Fruit fly (Drosophila melanogaster) whole organism, embryonic: ENCODE data around the gene Vdup1.

Experiments used
- Adf1 ChIP-seq: fragments of 200-800 bp; sonication (Bioruptor generic); IDR thresholded peaks from 2 replicates; pipeline ENCODE4 v1.3.6; 2022; ENCODE audit warnings: missing biosample characterization, missing genetic modification characterization
- CG11695 ChIP-seq: fragments of 200-800 bp; sonication (Bioruptor generic); IDR thresholded peaks from 3 replicates; pipeline ENCODE4 v1.3.6; 2022; ENCODE audit warnings: missing biosample characterization, missing genetic modification characterization
- CG12744 ChIP-seq: fragments of 200-800 bp; sonication (Bioruptor generic); optimal IDR thresholded peaks from 2 replicates; lab custom pipeline; 2016; ENCODE audit warnings: missing biosample characterization, missing genetic modification characterization
- CG13894 ChIP-seq: fragments of 200-800 bp; sonication (Bioruptor generic); optimal IDR thresholded peaks from 3 replicates; lab custom pipeline; 2018; ENCODE audit warnings: missing biosample characterization, mild to moderate bottlenecking, missing genetic modification characterization, moderate library complexity
- CG14965 ChIP-seq: fragments of 200-800 bp; sonication (Bioruptor generic); optimal IDR thresholded peaks from 2 replicates; lab custom pipeline; 2016; ENCODE audit warnings: missing biosample characterization, missing genetic modification characterization, borderline replicate concordance
- CG15696 ChIP-seq: fragments of 200-800 bp; sonication (Bioruptor generic); optimal IDR thresholded peaks from 2 replicates; lab custom pipeline; 2019; ENCODE audit warnings: missing biosample characterization, mild to moderate bottlenecking, missing genetic modification characterization, moderate library complexity
- CG16863 ChIP-seq: fragments of 200-800 bp; sonication (Bioruptor generic); optimal IDR thresholded peaks from 3 replicates; lab custom pipeline; 2016; ENCODE audit warnings: missing biosample characterization, missing genetic modification characterization
- CG2129 ChIP-seq: fragments of 200-800 bp; sonication (Bioruptor generic); IDR thresholded peaks from 2 replicates; pipeline ENCODE4 v1.3.6; 2022; ENCODE audit warnings: missing biosample characterization, missing genetic modification characterization; ENCODE audit not compliant: partially characterized antibody
- CG30431 ChIP-seq: fragments of 200-800 bp; sonication (Bioruptor generic); optimal IDR thresholded peaks from 2 replicates; lab custom pipeline; 2017; ENCODE audit warnings: missing biosample characterization, missing genetic modification characterization
- CG4404 ChIP-seq: fragments of 200-800 bp; sonication (Bioruptor generic); IDR thresholded peaks from 2 replicates; pipeline ENCODE4 v1.3.6; 2022; ENCODE audit warnings: missing biosample characterization, missing genetic modification characterization
- CG4820 ChIP-seq: fragments of 200-800 bp; sonication (Bioruptor generic); optimal IDR thresholded peaks from 3 replicates; lab custom pipeline; 2016; ENCODE audit warnings: missing biosample characterization, missing genetic modification characterization
- CG5180 ChIP-seq: fragments of 200-800 bp; sonication (Bioruptor generic); optimal IDR thresholded peaks from 3 replicates; lab custom pipeline; 2017; ENCODE audit warnings: missing biosample characterization, missing genetic modification characterization, mild to moderate bottlenecking, moderate library complexity, missing genetic modification reagents
- CG6272 ChIP-seq: fragments of 200-800 bp; sonication (Bioruptor generic); IDR thresholded peaks from 2 replicates; pipeline ENCODE4 v1.3.6; 2022; ENCODE audit warnings: missing biosample characterization, missing genetic modification characterization
- CG6813 ChIP-seq: fragments of 200-800 bp; sonication (Bioruptor generic); optimal IDR thresholded peaks from 2 replicates; lab custom pipeline; 2017; ENCODE audit warnings: missing biosample characterization, missing genetic modification characterization, mild to moderate bottlenecking, moderate library complexity, missing genetic modification reagents
- CG7271 ChIP-seq: fragments of 200-800 bp; sonication (Bioruptor generic); optimal IDR thresholded peaks from 2 replicates; lab custom pipeline; 2018; ENCODE audit warnings: missing biosample characterization, mild to moderate bottlenecking, missing genetic modification characterization, moderate library complexity
- CG7357 ChIP-seq: fragments of 200-800 bp; sonication (Bioruptor generic); IDR thresholded peaks from 3 replicates; pipeline ENCODE4 v1.3.6; 2022; ENCODE audit warnings: missing biosample characterization, missing genetic modification characterization
- CG8281 ChIP-seq: fragments of 200-800 bp; sonication (Bioruptor generic); optimal IDR thresholded peaks from 2 replicates; lab custom pipeline; 2018; ENCODE audit warnings: missing biosample characterization, mild to moderate bottlenecking, missing genetic modification characterization, moderate library complexity
- CG8478 ChIP-seq: fragments of >200 bp; optimal IDR thresholded peaks from 2 replicates; lab custom pipeline; 2018
- CG8765 ChIP-seq: fragments of 200-800 bp; sonication (Bioruptor generic); IDR thresholded peaks from 2 replicates; pipeline ENCODE4 v1.3.6; 2022; ENCODE audit warnings: missing biosample characterization, missing genetic modification characterization
- CG9609 ChIP-seq: fragments of 200-800 bp; sonication (Bioruptor generic); optimal IDR thresholded peaks from 3 replicates; lab custom pipeline; 2016; ENCODE audit warnings: missing biosample characterization, missing genetic modification characterization
- CG9797 ChIP-seq: fragments of 200-800 bp; sonication (Bioruptor generic); optimal IDR thresholded peaks from 3 replicates; lab custom pipeline; 2018; ENCODE audit warnings: missing biosample characterization, mild to moderate bottlenecking, missing genetic modification characterization
- Dfd ChIP-seq, 2 experiments: fragments of >200 bp; optimal IDR thresholded peaks; 2 replicates each; lab custom pipeline; 2017; ENCODE audit warnings: missing biosample characterization in 2 of 2, missing genetic modification characterization in 2 of 2
- Dll ChIP-seq: fragments of 200-800 bp; sonication (Bioruptor generic); IDR thresholded peaks from 4 replicates; pipeline ENCODE4 v1.3.6; 2022; ENCODE audit warnings: missing biosample characterization, missing genetic modification characterization; ENCODE audit not compliant: partially characterized antibody
- GATAe ChIP-seq: fragments of 200-800 bp; sonication (Bioruptor generic); conservative IDR thresholded peaks from 2 replicates; pipeline ENCODE4 v1.3.6; 2022; ENCODE audit warnings: missing biosample characterization, missing genetic modification characterization
- Gsc ChIP-seq: fragments of 200-800 bp; sonication (Bioruptor generic); IDR thresholded peaks from 2 replicates; pipeline ENCODE4 v1.3.6; 2022; ENCODE audit warnings: missing biosample characterization, missing genetic modification characterization
- H2.0 ChIP-seq: fragments of 200-800 bp; sonication (Bioruptor generic); IDR thresholded peaks from 2 replicates; pipeline ENCODE4 v1.3.6; 2022; ENCODE audit warnings: missing biosample characterization, missing genetic modification characterization
- HmgD ChIP-seq: fragments of 200-800 bp; sonication (Bioruptor generic); optimal IDR thresholded peaks from 3 replicates; lab custom pipeline; 2016; ENCODE audit warnings: missing biosample characterization, missing genetic modification characterization
- Hr39 ChIP-seq: fragments of >200 bp; optimal IDR thresholded peaks from 2 replicates; lab custom pipeline; 2017
- Mes4 ChIP-seq: fragments of 200-800 bp; sonication (Bioruptor generic); optimal IDR thresholded peaks from 2 replicates; lab custom pipeline; 2016; ENCODE audit warnings: missing biosample characterization, missing genetic modification characterization
- NfI ChIP-seq: fragments of 200-800 bp; sonication (Bioruptor generic); optimal IDR thresholded peaks from 3 replicates; lab custom pipeline; 2018; ENCODE audit warnings: missing biosample characterization, mild to moderate bottlenecking, missing genetic modification characterization, moderate library complexity
- Side ChIP-seq: fragments of 200-800 bp; sonication (Bioruptor generic); optimal IDR thresholded peaks from 2 replicates; lab custom pipeline; 2016; ENCODE audit warnings: missing biosample characterization, missing genetic modification characterization
- bowl ChIP-seq: fragments of 200-800 bp; sonication (Bioruptor generic); IDR thresholded peaks from 2 replicates; pipeline ENCODE4 v1.3.6; 2022; ENCODE audit warnings: missing biosample characterization, missing genetic modification characterization
- corto ChIP-seq: fragments of 200-800 bp; sonication (Bioruptor generic); optimal IDR thresholded peaks from 2 replicates; lab custom pipeline; 2016; ENCODE audit warnings: missing biosample characterization, mild to moderate bottlenecking, missing genetic modification characterization, moderate library complexity
- crc ChIP-seq: fragments of 200-800 bp; sonication (Bioruptor generic); optimal IDR thresholded peaks from 2 replicates; lab custom pipeline; 2016; ENCODE audit warnings: missing biosample characterization, missing genetic modification characterization
- dan ChIP-seq: fragments of 200-800 bp; sonication (Bioruptor generic); IDR thresholded peaks from 2 replicates; pipeline ENCODE4 v1.3.6; 2022; ENCODE audit warnings: missing biosample characterization, missing genetic modification characterization
- dati ChIP-seq: fragments of 200-800 bp; sonication (Bioruptor generic); IDR thresholded peaks from 2 replicates; pipeline ENCODE4 v1.3.6; 2022; ENCODE audit warnings: missing biosample characterization, missing genetic modification characterization
- eyg ChIP-seq: fragments of 200-800 bp; sonication (Bioruptor generic); optimal IDR thresholded peaks from 3 replicates; lab custom pipeline; 2016; ENCODE audit warnings: missing biosample characterization, missing genetic modification characterization
- ftz-f1 ChIP-seq: fragments of 200-800 bp; sonication (Bioruptor generic); optimal IDR thresholded peaks from 2 replicates; lab custom pipeline; 2016; ENCODE audit warnings: missing biosample characterization, missing genetic modification characterization
- ham ChIP-seq: fragments of 200-800 bp; sonication (Bioruptor generic); IDR thresholded peaks from 2 replicates; pipeline ENCODE4 v1.3.6; 2022; ENCODE audit warnings: missing biosample characterization, missing genetic modification characterization
- hb ChIP-seq: fragments of 200-800 bp; sonication (Bioruptor generic); IDR thresholded peaks from 3 replicates; pipeline ENCODE4 v1.3.6; 2022; ENCODE audit warnings: missing biosample characterization, missing genetic modification characterization; ENCODE audit not compliant: partially characterized antibody
- hbn ChIP-seq: fragments of 200-800 bp; sonication (Bioruptor generic); IDR thresholded peaks from 2 replicates; pipeline ENCODE4 v1.3.6; 2022; ENCODE audit warnings: missing biosample characterization, missing genetic modification characterization; ENCODE audit not compliant: partially characterized antibody
- her ChIP-seq: fragments of 200-800 bp; sonication (Bioruptor generic); optimal IDR thresholded peaks from 2 replicates; lab custom pipeline; 2016; ENCODE audit warnings: missing biosample characterization, missing genetic modification characterization
- lmd ChIP-seq: fragments of 200-800 bp; sonication (Bioruptor generic); IDR thresholded peaks from 2 replicates; pipeline ENCODE4 v1.3.6; 2022; ENCODE audit warnings: missing biosample characterization, missing genetic modification characterization
- maf-S ChIP-seq: fragments of 200-800 bp; sonication (Bioruptor generic); optimal IDR thresholded peaks from 2 replicates; lab custom pipeline; 2016; ENCODE audit warnings: missing biosample characterization, missing genetic modification characterization
- mld ChIP-seq: fragments of 200-800 bp; sonication (Bioruptor generic); IDR thresholded peaks from 3 replicates; pipeline ENCODE4 v1.3.6; 2022; ENCODE audit warnings: missing biosample characterization, missing genetic modification characterization; ENCODE audit not compliant: partially characterized antibody
- pros ChIP-seq: fragments of 200-800 bp; sonication (Bioruptor generic); optimal IDR thresholded peaks from 3 replicates; lab custom pipeline; 2019; ENCODE audit warnings: missing biosample characterization, mild to moderate bottlenecking, missing genetic modification characterization, moderate library complexity
- scrt ChIP-seq: fragments of 200-800 bp; sonication (Bioruptor generic); optimal IDR thresholded peaks from 2 replicates; lab custom pipeline; 2018; ENCODE audit warnings: missing biosample characterization, mild to moderate bottlenecking, missing genetic modification characterization, moderate library complexity
- sd ChIP-seq: fragments of 200-800 bp; sonication (Bioruptor generic); optimal IDR thresholded peaks from 3 replicates; lab custom pipeline; 2018; ENCODE audit warnings: missing biosample characterization, mild to moderate bottlenecking, missing genetic modification characterization, moderate library complexity
- tio ChIP-seq: fragments of 200-800 bp; sonication (Bioruptor generic); optimal IDR thresholded peaks from 2 replicates; lab custom pipeline; 2017; ENCODE audit warnings: missing biosample characterization, missing genetic modification characterization, inconsistent platforms
- vfl ChIP-seq: fragments of 200-800 bp; sonication (Bioruptor generic); optimal IDR thresholded peaks from 2 replicates; lab custom pipeline; 2016; ENCODE audit warnings: missing biosample characterization, missing genetic modification characterization
- zfh1 ChIP-seq: fragments of 200-800 bp; sonication (Bioruptor generic); IDR thresholded peaks from 3 replicates; pipeline ENCODE4 v1.3.6; 2022; ENCODE audit warnings: missing biosample characterization, missing genetic modification characterization

The Vdup1 gene

dm6 chr3L:199050-199745 lies 20.4 kb upstream of the Vdup1 start (continued):
- TF ChIP-seq eyg (no peak), Adf1 (peak; percentile 42), CG4404 (GFP tag; lab: Robert Waterston, UW) (peak; percentile 17; the same call in 1 of the 2 replicates), CG2129 (GFP tag; lab: Robert Waterston, UW) (no peak), CG11695 (GFP tag; lab: Robert Waterston, UW) (peak; percentile 42; the same call in 1 of the 3 replicates), lmd (GFP tag; lab: Robert Waterston, UW) (no peak), CG7357 (GFP tag; lab: Robert Waterston, UW) (no peak), CG8281 (tag; lab: Kevin White, UChicago) (no peak), hb (GFP tag; lab: Robert Waterston, UW) (peak; percentile 30; the same call in 1 of the 3 replicates), sd (tag; lab: Kevin White, UChicago) (no peak), CG14965 (no peak), CG4820 (peak; percentile 7), maf-S (GFP tag; lab: Kevin White, UChicago) (no peak), dan (GFP tag; lab: Robert Waterston, UW) (no peak), Dfd (GFP tag; optimal IDR thresholded peaks at IDR 0.05; lab: Kevin White, UChicago) (no peak), hbn (no peak), CG30431 (GFP tag; lab: Kevin White, UChicago) (no peak), mld (GFP tag; lab: Robert Waterston, UW) (no peak), NfI (no peak), H2.0 (no peak), scrt (GFP tag; lab: Kevin White, UChicago) (no peak), CG13894 (tag; lab: Kevin White, UChicago) (no peak), crc (GFP tag; lab: Kevin White, UChicago) (no peak), Dll (GFP tag; lab: Robert Waterston, UW) (no peak), CG5180 (GFP tag; lab: Kevin White, UChicago) (no peak), CG9797 (GFP tag; lab: Kevin White, UChicago) (peak; percentile 13), Gsc (GFP tag; lab: Robert Waterston, UW) (no peak), zfh1 (GFP tag; lab: Robert Waterston, UW) (0 out of 3 replicates have a peak, but pooled peaks have one; percentile 13), CG16863 (GFP tag; lab: Kevin White, UChicago) (no peak), tio (GFP tag; lab: Kevin White, UChicago) (no peak), vfl (GFP tag; lab: Kevin White, UChicago) (no peak), corto (GFP tag; lab: Kevin White, UChicago) (no peak), CG8478 (peak; percentile 91), Hr39 (lab: Kevin White, UChicago) (no peak), her (GFP tag; lab: Kevin White, UChicago) (no peak), CG15696 (tag; lab: Kevin White, UChicago) (no peak), bowl (GFP tag; lab: Robert Waterston, UW) (no peak), CG9609 (GFP tag; lab: Kevin White, UChicago) (peak; percentile 4), Side (GFP tag; lab: Kevin White, UChicago) (no peak), pros (GFP tag; lab: Kevin White, UChicago) (no peak), ham (no peak), ftz-f1 (no peak), CG7271 (tag; lab: Kevin White, UChicago) (no peak), Mes4 (GFP tag; lab: Kevin White, UChicago) (no peak), HmgD (peak; percentile 93), CG6272 (GFP tag; lab: Robert Waterston, UW) (peak; percentile 62), CG12744 (no peak), GATAe (GFP tag; lab: Robert Waterston, UW) (no peak), CG8765 (GFP tag; lab: Robert Waterston, UW) (0 out of 2 replicates have a peak, but pooled peaks have one; percentile 18), dati (GFP tag; lab: Robert Waterston, UW) (no peak), CG6813 (GFP tag; lab: Kevin White, UChicago) (no peak)
